Worm (Caenorhabditis elegans) whole organism, L1 larva: ENCODE measurements around the gene dac-1.

Experiments
- C34B4.2 ChIP-seq: sonication (generic microtip); optimal IDR thresholded peaks from 2 replicates; lab custom pipeline; 2017; ENCODE audit warnings: mild to moderate bottlenecking, missing genetic modification characterization, missing compliant biosample characterization
- aly-2 ChIP-seq: fragments of 150-350 bp; optimal IDR thresholded peaks from 2 replicates; lab custom pipeline; 2014; ENCODE audit warnings: missing biosample characterization, missing genetic modification characterization
- blmp-1 ChIP-seq: fragments of 150-350 bp; optimal IDR thresholded peaks from 2 replicates; lab custom pipeline; 2014; ENCODE audit warnings: missing biosample characterization, missing genetic modification characterization
- ceh-8 ChIP-seq: fragments of 200-800 bp; sonication (Bioruptor generic); optimal IDR thresholded peaks from 2 replicates; lab custom pipeline; 2018; ENCODE audit warnings: mild to moderate bottlenecking, missing genetic modification characterization, moderate library complexity, missing compliant biosample characterization
- dpl-1 ChIP-seq, 3 experiments: fragments of 150-350 bp in 2 of 3; sonication (generic microtip) in 1 of 3; optimal IDR thresholded peaks; 2 replicates each; lab custom pipeline; 2014 to 2017; ENCODE audit warnings: missing biosample characterization in 3 of 3, missing genetic modification characterization in 3 of 3, missing genetic modification reagents in 3 of 3
- dsc-1 ChIP-seq: sonication (generic microtip); optimal IDR thresholded peaks from 2 replicates; lab custom pipeline; 2016; ENCODE audit warnings: mild to moderate bottlenecking, missing genetic modification characterization, missing compliant biosample characterization
- efl-1 ChIP-seq, 4 experiments: fragments of 150-350 bp; optimal IDR thresholded peaks in 3 of 4; peaks in 1 of 4; 1 replicate in 1 of 4; 2 replicates in 3 of 4; lab custom pipeline; 2014; ENCODE audit warnings: missing biosample characterization in 2 of 4, missing genetic modification characterization in 2 of 4, missing genetic modification reagents in 2 of 4
- ets-5 ChIP-seq: fragments of 200-800 bp; sonication (Bioruptor generic); IDR thresholded peaks from 2 replicates; pipeline ENCODE4 v1.3.6; 2022; ENCODE audit warnings: missing genetic modification characterization, missing compliant biosample characterization
- fkh-10 ChIP-seq: sonication (generic microtip); optimal IDR thresholded peaks from 2 replicates; lab custom pipeline; 2017; ENCODE audit warnings: missing biosample characterization, missing genetic modification reagents, missing genetic modification characterization
- fkh-8 ChIP-seq: sonication (generic microtip); optimal IDR thresholded peaks from 2 replicates; lab custom pipeline; 2016; ENCODE audit warnings: mild to moderate bottlenecking, missing genetic modification characterization, missing compliant biosample characterization
- fos-1 ChIP-seq: fragments of 150-350 bp; optimal IDR thresholded peaks from 2 replicates; lab custom pipeline; 2014; ENCODE audit warnings: missing biosample characterization, missing genetic modification characterization
- grh-1 ChIP-seq: fragments of 200-800 bp; sonication (Bioruptor generic); IDR thresholded peaks from 2 replicates; pipeline ENCODE4 v1.3.6; 2022; ENCODE audit warnings: missing genetic modification reagents, missing genetic modification characterization, missing compliant biosample characterization
- hlh-4 ChIP-seq: sonication (generic microtip); optimal IDR thresholded peaks from 2 replicates; lab custom pipeline; 2016; ENCODE audit warnings: mild to moderate bottlenecking, missing genetic modification characterization, missing compliant biosample characterization
- lin-14 ChIP-seq: fragments of 200-800 bp; sonication (Bioruptor generic); optimal IDR thresholded peaks from 2 replicates; lab custom pipeline; 2018; ENCODE audit warnings: mild to moderate bottlenecking, missing genetic modification characterization, moderate library complexity, missing compliant biosample characterization
- lsy-2 ChIP-seq, 2 experiments: fragments of 150-350 bp; optimal IDR thresholded peaks; 2 replicates each; lab custom pipeline; 2014; ENCODE audit warnings: missing biosample characterization in 2 of 2, missing genetic modification characterization in 2 of 2
- mab-9 ChIP-seq: fragments of 200-800 bp; sonication (Bioruptor generic); IDR thresholded peaks from 2 replicates; pipeline ENCODE4 v1.3.6; 2022; ENCODE audit warnings: missing genetic modification reagents, missing genetic modification characterization, missing compliant biosample characterization
- nhr-47 ChIP-seq: sonication (generic microtip); optimal IDR thresholded peaks from 2 replicates; lab custom pipeline; 2016; ENCODE audit warnings: mild to moderate bottlenecking, missing genetic modification characterization, moderate library complexity, missing compliant biosample characterization
- nhr-71 ChIP-seq: sonication (generic microtip); optimal IDR thresholded peaks from 2 replicates; lab custom pipeline; 2016; ENCODE audit warnings: mild to moderate bottlenecking, missing genetic modification characterization, moderate library complexity, missing compliant biosample characterization
- nhr-76 ChIP-seq: sonication (generic microtip); optimal IDR thresholded peaks from 2 replicates; lab custom pipeline; 2017; ENCODE audit warnings: missing biosample characterization, missing genetic modification characterization
- rnt-1 ChIP-seq: sonication (generic microtip); optimal IDR thresholded peaks from 2 replicates; lab custom pipeline; 2016; ENCODE audit warnings: mild to moderate bottlenecking, missing genetic modification characterization, moderate library complexity, missing compliant biosample characterization
- snpc-4 ChIP-seq: fragments of 150-350 bp; optimal IDR thresholded peaks from 2 replicates; lab custom pipeline; 2014; ENCODE audit warnings: missing biosample characterization, missing genetic modification characterization
- snu-23 ChIP-seq: sonication (generic microtip); optimal IDR thresholded peaks from 2 replicates; lab custom pipeline; 2016; ENCODE audit warnings: missing genetic modification characterization, missing compliant biosample characterization
- sox-4 ChIP-seq: sonication (generic microtip); optimal IDR thresholded peaks from 2 replicates; lab custom pipeline; 2016; ENCODE audit warnings: missing genetic modification characterization, missing compliant biosample characterization
- unc-130 ChIP-seq: fragments of 150-350 bp; optimal IDR thresholded peaks from 2 replicates; lab custom pipeline; 2017; ENCODE audit warnings: missing biosample characterization, missing genetic modification characterization, inconsistent platforms
- unc-86 ChIP-seq: sonication (generic microtip); optimal IDR thresholded peaks from 2 replicates; lab custom pipeline; 2016; ENCODE audit warnings: missing genetic modification characterization, missing compliant biosample characterization
- vab-15 ChIP-seq: sonication (generic microtip); optimal IDR thresholded peaks from 2 replicates; lab custom pipeline; 2017; ENCODE audit warnings: missing genotype, mild to moderate bottlenecking, missing genetic modification characterization, missing compliant biosample characterization

dac-1 gene

DNA sequence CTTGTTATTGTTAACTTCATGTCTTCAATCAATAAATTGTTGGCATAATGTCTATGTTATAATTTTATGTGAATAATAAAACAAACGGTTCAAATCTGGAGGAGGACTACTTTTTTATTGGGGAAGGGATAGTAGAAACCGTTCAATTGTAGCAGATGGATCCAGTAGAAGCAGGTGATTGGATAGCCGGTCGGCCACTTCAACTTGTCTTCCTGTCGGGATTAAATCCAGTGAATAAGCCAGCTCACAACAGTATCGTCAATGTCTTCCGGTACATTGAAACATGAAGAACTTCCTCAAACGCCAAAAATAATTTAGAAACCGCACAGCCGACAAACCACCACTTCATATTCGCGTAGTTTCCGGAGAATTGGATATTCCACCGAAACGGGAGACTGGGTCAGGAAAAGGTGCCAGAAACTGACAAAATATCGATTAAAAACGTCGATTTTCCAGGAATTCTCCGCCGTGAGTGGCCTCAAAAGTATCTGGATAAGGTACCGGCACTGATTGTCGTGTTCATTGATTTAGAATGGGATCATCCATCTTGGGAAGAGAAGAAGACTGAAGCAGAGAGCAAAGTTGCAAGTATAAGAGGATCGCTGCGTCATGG, 20.9 kb upstream of the dac-1 start, which contains the start of gene trpp-11:
TSS of gene trpp-11 (plus strand) at position 153 of the 613 bp plus-strand sequence.
- no peak for TF ChIP-seq fos-1
- peak in 1 of 2 experiments; percentile 24 for TF ChIP-seq lsy-2 (tag; optimal IDR thresholded peaks at IDR 0.05; lab: Kevin White, UChicago)
- no peak for TF ChIP-seq grh-1

DNA sequence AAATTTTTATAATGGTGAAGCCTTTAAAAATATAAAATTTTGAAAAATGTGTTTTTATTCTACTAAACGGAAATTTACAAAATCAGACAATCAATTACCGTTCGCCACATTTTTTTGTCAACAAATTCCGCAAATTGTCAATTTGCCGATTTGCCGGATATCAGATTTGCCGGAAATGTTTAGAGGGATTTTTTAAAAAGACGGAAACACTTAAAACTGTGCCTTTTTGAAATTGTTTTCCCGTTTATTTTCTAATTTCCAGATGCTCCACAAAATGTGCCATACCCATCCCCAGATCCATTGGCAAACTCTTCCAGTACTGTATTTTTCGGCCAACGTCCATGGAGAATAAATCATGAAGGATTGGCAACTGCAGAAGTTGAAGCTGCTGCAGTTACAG, 18.4 kb upstream of the dac-1 start:
- TF ChIP-seq aly-2 (no peak), mab-9 (GFP tag; lab: Robert Waterston, UW) (no peak), efl-1 (optimal IDR thresholded peaks at IDR 0.05; lab: Kevin White, UChicago) (no peak), efl-1 (GFP tag; optimal IDR thresholded peaks at IDR 0.05 in 1 of 2; lab: Kevin White, UChicago) (peak in 1 of 2 experiments; percentile 53)

DNA sequence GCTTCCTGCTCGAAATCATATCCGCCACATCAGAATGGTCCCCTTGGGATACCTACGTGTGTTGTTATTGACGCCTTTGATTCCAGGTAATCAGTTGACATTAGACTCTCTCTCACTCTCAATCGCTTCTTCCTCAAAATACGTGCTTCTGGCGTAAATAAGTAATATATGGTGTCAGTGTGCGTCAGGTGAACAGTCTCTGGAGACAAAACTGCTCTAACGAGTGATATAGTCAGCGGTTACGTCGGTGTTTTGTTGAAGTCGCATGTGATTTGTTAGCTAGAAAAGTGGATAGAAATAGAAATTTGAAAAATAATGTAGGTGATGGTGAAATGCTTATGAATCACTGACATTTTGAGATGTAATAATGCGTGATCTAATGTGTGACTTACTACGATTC, 13.9 kb upstream of the dac-1 start:
- TF ChIP-seq nhr-47 (tag; lab: Kevin White, UChicago) (peak; percentile 22), ceh-8 (GFP tag; lab: Kevin White, UChicago) (peak; percentile 80), fkh-10 (GFP tag; lab: Kevin White, UChicago) (peak; percentile 9), fkh-8 (peak; percentile 23), hlh-4 (tag; lab: Kevin White, UChicago) (no peak), nhr-71 (tag; lab: Kevin White, UChicago) (peak; percentile 52), fos-1 (no peak), C34B4.2 (tag; lab: Kevin White, UChicago) (no peak)
- TF ChIP-seq, all 84 proteins: peak for 5

DNA sequence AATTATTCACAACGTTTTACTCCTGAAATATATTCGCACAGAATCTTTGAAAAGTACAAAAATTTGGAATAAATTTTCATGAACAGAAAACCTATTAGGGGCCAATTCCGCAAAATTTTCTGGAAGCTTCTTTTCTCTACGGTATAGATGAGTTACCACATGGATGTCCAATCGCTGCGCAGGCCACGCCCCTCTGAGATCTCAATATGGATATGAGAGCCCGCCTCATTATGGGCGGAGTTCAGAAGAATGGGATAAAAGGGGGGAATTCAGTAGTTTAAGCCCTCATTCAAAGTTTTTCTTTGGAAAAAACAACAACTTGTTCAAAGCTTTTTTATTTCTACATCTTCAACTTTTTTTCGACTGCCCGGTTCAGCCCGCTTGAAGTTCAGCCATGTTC, 4.4 kb upstream of the dac-1 start, which contains the start of gene daf-7:
TSS of gene daf-7 (plus strand) at position 301 of the 400 bp plus-strand sequence.
- TF ChIP-seq ets-5 (GFP tag; lab: Robert Waterston, UW): no peak

DNA sequence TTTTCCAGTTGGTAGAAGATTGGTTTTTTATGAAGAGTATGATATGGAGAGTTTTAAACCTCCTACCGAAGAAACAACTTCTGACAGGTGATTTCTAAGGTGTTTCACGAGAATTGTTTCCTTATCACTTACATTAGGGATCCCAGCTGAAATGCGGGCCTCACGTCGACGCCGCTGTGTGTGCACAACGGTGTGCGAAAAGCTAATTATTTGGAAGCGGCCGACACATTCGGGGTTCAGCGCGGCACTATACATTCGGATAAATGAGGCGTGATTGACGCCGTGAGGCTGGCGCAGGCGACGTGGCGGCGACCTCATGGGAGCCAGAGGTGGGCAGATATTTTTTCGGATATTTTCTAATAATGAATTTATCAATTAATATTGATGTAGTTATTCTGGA, 3.4 kb downstream of the dac-1 start:
- TF ChIP-seq sox-4 (tag; lab: Kevin White, UChicago) (peak; percentile 8), snpc-4 (tag; lab: Kevin White, UChicago) (peak; percentile 80), unc-86 (tag; lab: Kevin White, UChicago) (no peak), snu-23 (GFP tag; lab: Kevin White, UChicago) (no peak)
- TF ChIP-seq, all 84 proteins: peak for 2

DNA sequence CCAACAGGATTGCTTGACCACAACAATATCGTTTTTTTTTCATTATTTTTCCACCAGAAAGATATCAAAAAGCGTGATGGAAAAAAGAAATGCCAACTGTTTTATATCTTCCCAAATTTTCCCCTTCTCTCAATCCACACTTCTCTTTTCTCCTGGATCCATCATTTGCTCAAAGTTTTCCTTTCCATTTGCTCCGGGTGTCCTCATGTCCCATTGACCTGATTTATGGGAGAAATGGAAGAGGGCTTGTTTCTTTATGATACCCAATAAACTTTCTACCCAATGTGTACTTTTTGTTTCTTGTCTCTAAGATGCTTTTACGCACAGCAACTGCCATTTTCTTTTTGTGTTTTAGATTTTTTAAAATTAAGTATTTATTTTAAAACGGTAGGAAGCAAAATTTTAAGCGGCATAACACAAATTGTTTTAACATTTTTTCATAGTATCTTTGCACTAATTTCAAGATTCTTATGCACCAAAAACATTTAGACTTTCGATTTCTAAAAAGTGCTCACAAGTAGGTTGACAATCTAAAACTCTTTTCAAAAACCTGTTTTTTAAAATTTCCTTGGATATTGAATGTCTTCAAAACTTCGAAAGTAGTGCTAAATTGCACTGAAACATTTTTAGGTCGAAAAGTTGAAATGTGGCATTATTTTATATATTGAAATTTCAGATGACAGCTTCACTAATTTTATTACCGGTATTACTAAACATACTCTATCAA, 6.8 kb downstream of the dac-1 start, which contains the start of gene clec-149:
TSS of gene clec-149 (plus strand) at position 677 of the 727 bp plus-strand sequence.
- peak in 1 of 2 experiments; percentile 35 for TF ChIP-seq lsy-2 (tag; optimal IDR thresholded peaks at IDR 0.05; lab: Kevin White, UChicago)
- peak; percentile 43 for TF ChIP-seq lin-14 (GFP tag; lab: Kevin White, UChicago)
- peak; percentile 12 for TF ChIP-seq snu-23 (GFP tag; lab: Kevin White, UChicago)
- peak; percentile 18 for TF ChIP-seq unc-130 (tag; lab: Kevin White, UChicago)
- no peak for TF ChIP-seq nhr-76 (tag; lab: Kevin White, UChicago)
- no peak for TF ChIP-seq vab-15
- TF ChIP-seq rnt-1 (tag; lab: Kevin White, UChicago): peak; percentile 68
- TF ChIP-seq nhr-71 (tag; lab: Kevin White, UChicago): peak; percentile 29
- peak; percentile 29 for TF ChIP-seq dsc-1 (tag; lab: Kevin White, UChicago)
- TF ChIP-seq, all 84 proteins: peak for 7

DNA sequence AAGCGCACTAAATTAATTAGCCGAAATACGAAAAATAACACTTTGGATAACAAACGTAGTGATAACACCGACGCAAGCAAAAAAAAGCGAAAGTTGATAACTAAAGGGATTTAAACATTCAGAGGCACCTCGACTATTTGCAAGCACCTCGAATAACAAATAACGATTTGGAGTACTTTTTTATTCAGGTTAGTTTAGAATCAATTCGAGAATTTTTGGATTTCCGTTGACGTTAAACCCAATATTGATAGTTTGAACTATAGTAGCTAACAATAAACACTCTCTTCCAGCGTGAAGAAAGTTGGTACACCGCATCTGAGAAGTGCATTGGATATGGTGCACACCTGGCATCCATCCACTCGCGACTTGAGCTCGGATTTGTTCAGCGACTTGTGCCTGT, 9.3 kb downstream of the dac-1 start:
- TF ChIP-seq dpl-1 (GFP tag; optimal IDR thresholded peaks at IDR 0.05; lab: Kevin White, UChicago): no peak
- TF ChIP-seq blmp-1 (tag; lab: Kevin White, UChicago): peak; percentile 28
- TF ChIP-seq, all 84 proteins: peak for 1
